Fruit fly (Drosophila melanogaster) whole organism, wandering third instar larva: ENCODE data around the gene boi.

Source experiments
- Abd-B ChIP-seq: fragments of >200 bp; optimal IDR thresholded peaks from 2 replicates; lab custom pipeline; 2017; ENCODE audit warnings: missing biosample characterization, missing genetic modification characterization
- CG32264 ChIP-seq: fragments of 200-800 bp; sonication (Bioruptor generic); optimal IDR thresholded peaks from 2 replicates; lab custom pipeline; 2016; ENCODE audit warnings: missing biosample characterization, missing genetic modification characterization
- CG9705 ChIP-seq: fragments of 200-800 bp; sonication (Bioruptor generic); optimal IDR thresholded peaks from 2 replicates; lab custom pipeline; 2018; ENCODE audit warnings: missing biosample characterization, mild to moderate bottlenecking, missing genetic modification characterization
- CrebA ChIP-seq: fragments of 200-800 bp; sonication (Bioruptor generic); optimal IDR thresholded peaks from 2 replicates; lab custom pipeline; 2016; ENCODE audit warnings: missing biosample characterization, mild to moderate bottlenecking, missing genetic modification characterization, borderline replicate concordance
- Dfd ChIP-seq: fragments of >200 bp; optimal IDR thresholded peaks from 2 replicates; lab custom pipeline; 2017; ENCODE audit warnings: missing biosample characterization, missing genetic modification characterization
- HLH106 ChIP-seq: fragments of 200-800 bp; optimal IDR thresholded peaks from 3 replicates; lab custom pipeline; 2019; ENCODE audit warnings: missing biosample characterization, mild to moderate bottlenecking, missing genetic modification characterization, moderate library complexity
- Hr78 ChIP-seq: fragments of >200 bp; optimal IDR thresholded peaks from 2 replicates; lab custom pipeline; 2017; ENCODE audit warnings: missing biosample characterization, missing genetic modification characterization
- Hr83 ChIP-seq: fragments of 200-300 bp; sonication (Bioruptor generic); optimal IDR thresholded peaks from 2 replicates; lab custom pipeline; 2016; ENCODE audit warnings: missing biosample characterization, mild to moderate bottlenecking, missing genetic modification characterization, moderate library complexity; ENCODE audit not compliant: poor library complexity, severe bottlenecking
- Jra ChIP-seq: sonication (Bioruptor generic); optimal IDR thresholded peaks from 2 replicates; lab custom pipeline; 2016; ENCODE audit warnings: missing biosample characterization, missing genetic modification characterization
- Mio ChIP-seq: sonication (Bioruptor generic); optimal IDR thresholded peaks from 2 replicates; lab custom pipeline; 2016; ENCODE audit warnings: missing biosample characterization, missing genetic modification characterization
- Myc ChIP-seq: fragments of >200 bp; optimal IDR thresholded peaks from 2 replicates; lab custom pipeline; 2017
- N ChIP-seq: fragments of >200 bp; optimal IDR thresholded peaks from 2 replicates; lab custom pipeline; 2018; ENCODE audit warnings: missing biosample characterization, missing external identifiers, missing genetic modification characterization
- OdsH ChIP-seq: fragments of 200-800 bp; sonication (Bioruptor generic); optimal IDR thresholded peaks from 2 replicates; lab custom pipeline; 2016; ENCODE audit warnings: missing biosample characterization, mild to moderate bottlenecking, missing genetic modification characterization
- Rel ChIP-seq, 2 experiments: fragments of 200-800 bp; sonication (Bioruptor generic) in 1 of 2; optimal IDR thresholded peaks; 2 replicates in 1 of 2; 3 replicates in 1 of 2; lab custom pipeline; 2016 to 2019; ENCODE audit warnings: mild to moderate bottlenecking in 2 of 2, missing biosample characterization in 2 of 2, missing genetic modification characterization in 2 of 2, moderate library complexity in 1 of 2
- Sp1 ChIP-seq: fragments of 200-800 bp; sonication (Bioruptor generic); optimal IDR thresholded peaks from 3 replicates; lab custom pipeline; 2019; ENCODE audit warnings: missing biosample characterization, mild to moderate bottlenecking, missing genetic modification characterization, moderate library complexity
- Vsx2 ChIP-seq: fragments of 200-300, 225-300 bp; sonication (Bioruptor generic); optimal IDR thresholded peaks from 2 replicates; lab custom pipeline; 2018; ENCODE audit warnings: missing biosample characterization, missing genetic modification characterization; ENCODE audit not compliant: partially characterized antibody
- brk ChIP-seq: fragments of 200-800 bp; sonication (Bioruptor generic); optimal IDR thresholded peaks from 2 replicates; lab custom pipeline; 2016; ENCODE audit warnings: missing biosample characterization, mild to moderate bottlenecking, missing genetic modification characterization
- dmrt93B ChIP-seq: fragments of 200-800 bp; sonication (Bioruptor generic); optimal IDR thresholded peaks from 2 replicates; lab custom pipeline; 2018; ENCODE audit warnings: missing biosample characterization, mild to moderate bottlenecking, missing genetic modification characterization
- ey ChIP-seq: fragments of 200-800 bp; sonication (Bioruptor generic); optimal IDR thresholded peaks from 2 replicates; lab custom pipeline; 2016; ENCODE audit warnings: missing biosample characterization, missing genetic modification characterization
- foxo ChIP-seq, 2 experiments: fragments of 200-800 bp; sonication (Bioruptor generic); optimal IDR thresholded peaks; 2 replicates in 1 of 2; 3 replicates in 1 of 2; lab custom pipeline; 2016 to 2017; ENCODE audit warnings: missing biosample characterization in 2 of 2, missing genetic modification characterization in 2 of 2
- h ChIP-seq: fragments of 200-800 bp; sonication (Bioruptor generic); optimal IDR thresholded peaks from 3 replicates; lab custom pipeline; 2016; ENCODE audit warnings: missing biosample characterization, mild to moderate bottlenecking, missing genetic modification characterization
- jim ChIP-seq: fragments of 175-275, 200-325 bp; sonication (Bioruptor generic); optimal IDR thresholded peaks from 2 replicates; lab custom pipeline; 2016; ENCODE audit warnings: missing biosample characterization, mild to moderate bottlenecking, missing genetic modification characterization
- pan ChIP-seq: fragments of >200 bp; optimal IDR thresholded peaks from 2 replicates; lab custom pipeline; 2017
- psq ChIP-seq: fragments of 200-800 bp; sonication (Bioruptor generic); optimal IDR thresholded peaks from 3 replicates; lab custom pipeline; 2017; ENCODE audit warnings: missing biosample characterization, mild to moderate bottlenecking, missing genetic modification characterization, moderate library complexity
- sage ChIP-seq: fragments of 200-800 bp; sonication (Bioruptor generic); optimal IDR thresholded peaks from 2 replicates; lab custom pipeline; 2016; ENCODE audit warnings: missing biosample characterization, mild to moderate bottlenecking, missing genetic modification characterization
- sv ChIP-seq: fragments of 200-800 bp; sonication (Bioruptor generic); optimal IDR thresholded peaks from 3 replicates; lab custom pipeline; 2016; ENCODE audit warnings: missing biosample characterization, missing genetic modification characterization
- usp ChIP-seq: fragments of >200 bp; optimal IDR thresholded peaks from 2 replicates; lab custom pipeline; 2017; ENCODE audit warnings: missing biosample characterization, missing genetic modification characterization
- woc ChIP-seq: sonication (Bioruptor generic); optimal IDR thresholded peaks from 2 replicates; lab custom pipeline; 2016; ENCODE audit warnings: missing biosample characterization, mild to moderate bottlenecking, missing genetic modification characterization

Gene boi

DNA sequence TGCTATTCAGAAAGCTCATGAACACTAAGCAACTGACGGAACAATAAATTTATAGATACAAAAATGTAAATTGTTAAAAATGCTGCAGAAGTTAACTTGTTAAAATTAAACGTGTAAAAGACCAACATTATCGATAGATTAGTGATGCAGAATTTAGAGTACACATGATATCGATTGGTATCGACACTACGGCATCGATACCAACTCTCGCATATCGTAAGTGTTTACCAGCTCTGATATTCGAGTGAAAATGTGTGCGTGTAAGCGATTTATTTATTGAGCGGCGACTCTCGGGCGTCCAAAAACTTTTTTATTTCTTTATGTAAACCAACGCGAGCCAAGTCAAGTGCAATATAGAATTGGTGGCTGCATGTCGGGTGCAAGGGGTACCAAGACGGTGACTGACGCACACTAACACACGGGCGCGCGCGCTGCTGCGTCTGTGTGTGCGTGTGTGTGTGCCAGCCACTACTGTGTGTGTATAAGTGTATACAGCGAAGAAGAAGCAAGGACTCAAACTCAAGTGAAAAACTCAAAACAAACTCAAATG is 22.0 kb downstream of the boi start, which contains the start of gene z:
Gene z (plus strand): TSS at position 20 of the 550 bp plus-strand sequence.
- TF ChIP-seq psq (GFP tag; lab: Kevin White, UChicago) (peak; percentile 21), foxo (GFP tag; optimal IDR thresholded peaks at IDR 0.05; lab: Kevin White, UChicago) (no peak), Rel (GFP tag; optimal IDR thresholded peaks at IDR 0.05; lab: Kevin White, UChicago) (no peak), Rel (tag; optimal IDR thresholded peaks at IDR 0.05; lab: Kevin White, UChicago) (no peak), Jra (GFP tag; lab: Kevin White, UChicago) (peak; percentile 54), woc (GFP tag; lab: Kevin White, UChicago) (no peak), Hr83 (GFP tag; lab: Kevin White, UChicago) (peak; percentile 15), Myc (lab: Kevin White, UChicago) (no peak), Mio (no peak), pan (no peak), Abd-B (no peak), N (GFP tag; lab: Kevin White, UChicago) (no peak), Hr78 (no peak), brk (GFP tag; lab: Kevin White, UChicago) (no peak), Sp1 (GFP tag; lab: Kevin White, UChicago) (peak; percentile 24), CG32264 (no peak), Dfd (GFP tag; lab: Kevin White, UChicago) (no peak), OdsH (GFP tag; lab: Kevin White, UChicago) (no peak), sv (GFP tag; lab: Kevin White, UChicago) (peak; percentile 12)
- TF ChIP-seq, all 38 proteins: peak for 5

dm6 chrX:2443798-2444197 is 26.0 kb downstream of the boi start, which contains the start of gene tko:
TSS of gene tko (minus strand) at chrX:2443976.
- TF ChIP-seq Hr83 (GFP tag; lab: Kevin White, UChicago) (peak; percentile 41), HLH106 (tag; lab: Kevin White, UChicago) (peak; percentile 30), Myc (lab: Kevin White, UChicago) (peak; percentile 71), usp (GFP tag; lab: Kevin White, UChicago) (no peak)
- TF ChIP-seq, all 38 proteins: peak for 3

DNA sequence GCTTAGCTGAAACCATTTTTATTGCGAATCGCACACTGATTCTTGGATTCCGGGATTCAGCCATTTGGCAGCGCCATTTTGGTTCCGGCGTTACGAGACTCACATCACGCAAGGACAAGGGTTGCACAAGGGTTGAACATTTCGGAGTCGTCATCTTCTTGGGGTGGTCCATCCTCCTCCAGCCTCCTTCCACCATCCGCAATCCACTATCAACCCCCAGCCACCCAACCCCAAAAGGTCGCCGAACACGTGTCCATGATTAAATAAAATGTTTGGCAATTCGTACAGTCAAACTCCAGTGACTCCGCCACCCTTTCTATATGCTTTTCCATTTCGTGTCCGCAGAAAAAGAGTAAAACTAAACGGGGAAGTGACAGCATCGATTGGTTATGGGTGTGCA is 29.6 kb downstream of the boi start:
- no peak for TF ChIP-seq usp (GFP tag; lab: Kevin White, UChicago)
- TF ChIP-seq Hr78 = no peak
- TF ChIP-seq Myc (lab: Kevin White, UChicago) = no peak
- no peak for TF ChIP-seq jim
- TF ChIP-seq CG9705 (GFP tag; lab: Kevin White, UChicago) = no peak
- no peak for TF ChIP-seq brk (GFP tag; lab: Kevin White, UChicago)
- TF ChIP-seq Hr83 (GFP tag; lab: Kevin White, UChicago) = no peak
- no peak for TF ChIP-seq CrebA (GFP tag; lab: Kevin White, UChicago)
- TF ChIP-seq, all 38 proteins: peak for 0

DNA sequence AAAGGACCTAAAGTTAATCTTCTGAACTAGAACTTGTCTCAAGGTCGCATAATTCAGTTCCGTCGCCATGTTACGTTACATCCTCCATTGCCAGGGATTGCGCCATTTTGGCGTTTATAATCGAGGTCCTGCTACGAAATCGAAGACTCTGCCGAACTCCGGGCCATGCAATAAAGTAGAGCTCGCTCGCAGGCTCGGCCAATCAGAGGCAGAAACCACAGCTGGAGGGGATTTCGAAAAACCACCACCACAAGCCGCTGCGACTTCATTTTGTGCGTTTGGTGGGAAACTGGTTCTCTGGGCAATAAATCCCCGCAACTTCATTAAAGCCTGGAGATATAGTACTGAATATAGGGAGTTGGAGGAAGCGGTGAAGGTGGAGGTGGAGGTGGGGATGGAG is 34.9 kb downstream of the boi start:
- TF ChIP-seq Sp1 (GFP tag; lab: Kevin White, UChicago) (no peak), Myc (lab: Kevin White, UChicago) (no peak), brk (GFP tag; lab: Kevin White, UChicago) (no peak)

- TF ChIP-seq Dfd (GFP tag; lab: Kevin White, UChicago) (no peak), brk (GFP tag; lab: Kevin White, UChicago) (no peak), CG9705 (GFP tag; lab: Kevin White, UChicago) (no peak)
Observed at dm6 chrX:2428903-2429302, 40.9 kb downstream of the boi start, which contains the start of gene gt. TSS of gene gt (minus strand) at chrX:2428967.

DNA sequence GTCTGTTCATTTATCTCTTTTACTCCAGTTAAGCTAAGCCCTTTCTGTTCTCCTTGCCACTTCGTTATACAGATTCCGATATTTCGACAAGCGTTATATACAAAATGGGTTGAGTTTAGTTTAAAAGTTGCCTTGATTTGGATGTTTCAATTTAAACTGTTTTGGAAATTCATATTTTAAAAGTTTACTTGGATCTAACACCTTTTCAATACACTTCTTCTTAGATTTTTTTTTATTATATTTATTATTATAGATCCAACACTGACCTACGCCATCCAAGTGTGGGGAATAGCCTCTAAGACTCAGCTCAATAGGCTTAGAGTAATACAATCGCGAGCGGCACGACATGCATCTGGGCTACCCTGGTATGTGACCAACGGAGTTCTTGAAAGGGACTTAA is 44.1 kb downstream of the boi start, which contains the start of gene CG32797:
Gene CG32797 (minus strand): TSS at position 101 of the 400 bp plus-strand sequence.
- no peak for TF ChIP-seq dmrt93B (GFP tag; lab: Kevin White, UChicago)
- TF ChIP-seq Dfd (GFP tag; lab: Kevin White, UChicago) = no peak
- TF ChIP-seq HLH106 (tag; lab: Kevin White, UChicago) = no peak
- TF ChIP-seq sage (GFP tag; lab: Kevin White, UChicago) = no peak
- TF ChIP-seq h = no peak
- TF ChIP-seq ey (GFP tag; lab: Kevin White, UChicago) = no peak
- no peak for TF ChIP-seq Hr83 (GFP tag; lab: Kevin White, UChicago)
- no peak for TF ChIP-seq Vsx2
